Worm (Caenorhabditis elegans) whole organism, dauer: ENCODE measurements around the gene Y6E2A.4.
"Not testable (repeated sequence)": the region's sequence is repeated elsewhere in the genome, so short reads cannot be mapped to it uniquely, and the experiment has no call there.

Experiments
- unc-62 ChIP-seq: sonication (generic microtip); optimal IDR thresholded peaks from 2 replicates; lab custom pipeline; 2017; ENCODE audit warnings: missing biosample characterization, missing genetic modification reagents, missing genetic modification characterization

Y6E2A.4 gene

ce11 chrV:15685599-15685998 lies 31.0 kb downstream of the Y6E2A.4 start, which contains the start of gene nhr-196:
Gene nhr-196, plus strand, starts transcription at chrV:15685716.
- no peak for TF ChIP-seq unc-62

ce11 chrV:15677222-15677621 lies 39.4 kb downstream of the Y6E2A.4 start, which contains the start of gene nhr-52:
Gene nhr-52, plus strand, starts transcription at chrV:15677522.
- no peak for TF ChIP-seq unc-62

- TF ChIP-seq unc-62, result no peak
Observed at ce11 chrV:15674899-15675298, 41.7 kb downstream of the Y6E2A.4 start.

- TF ChIP-seq unc-62, result no peak
Observed at ce11 chrV:15673707-15674106, 42.9 kb downstream of the Y6E2A.4 start, which contains the start of gene nhr-51. Gene nhr-51, plus strand, starts transcription at chrV:15674007.

- TF ChIP-seq unc-62, result not testable (repeated sequence)
Observed at ce11 chrV:15670139-15670538, 46.4 kb downstream of the Y6E2A.4 start, which contains the start of gene K06B4.15. Gene K06B4.15, plus strand, starts transcription at chrV:15670439.

ce11 chrV:15668870-15669269 lies 47.7 kb downstream of the Y6E2A.4 start, which contains the start of gene K06B4.4:
Gene K06B4.4, plus strand, starts transcription at chrV:15669170.
- TF ChIP-seq unc-62, result no peak

ce11 chrV:15668200-15668599 lies 48.4 kb downstream of the Y6E2A.4 start, which contains the start of gene F53E4.1:
Gene F53E4.1, minus strand, starts transcription at chrV:15668300.
- not testable (repeated sequence) for TF ChIP-seq unc-62

ce11 chrV:15666718-15667117 lies 49.9 kb downstream of the Y6E2A.4 start:
- TF ChIP-seq unc-62, result no peak

ce11 chrV:15664053-15664661 lies 52.4 kb downstream of the Y6E2A.4 start:
- TF ChIP-seq unc-62, result no peak
